Fruit fly (Drosophila melanogaster): ENCODE measurements around the gene side-II.

The side-II gene

DNA sequence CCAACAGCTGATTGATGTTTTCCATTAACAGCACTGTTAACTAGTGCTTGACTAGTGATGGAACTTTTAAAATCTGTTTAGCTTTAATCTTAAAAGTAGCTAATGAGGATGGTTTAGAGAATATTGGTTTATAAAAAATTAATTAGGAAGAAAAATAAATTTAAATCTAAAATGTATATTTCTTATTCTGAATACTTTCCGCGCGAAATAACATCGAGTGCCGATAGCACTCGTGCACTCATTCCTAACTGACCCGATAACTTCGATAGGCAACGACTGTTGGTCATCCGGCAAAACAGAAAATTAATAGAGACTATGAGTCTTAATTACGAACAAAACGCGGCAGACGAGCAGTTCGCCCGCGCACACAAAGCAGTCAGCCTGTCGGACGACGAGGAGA, 37.6 kb upstream of the side-II start, which contains the start of the genes THG and Rnmt (continued):
- peak; percentile 68 for TF ChIP-seq bab2 (GFP tag; optimal IDR thresholded peaks at IDR 0.05)
- peak; percentile 30 for TF ChIP-seq CG9797 (GFP tag; optimal IDR thresholded peaks at IDR 0.05)
- TF ChIP-seq CG1529 (GFP tag; optimal IDR thresholded peaks at IDR 0.05), result peak; percentile 56
- peak; percentile 86 for TF ChIP-seq CG16813 (GFP tag; IDR thresholded peaks at IDR 0.05; ENCODE audit: partially characterized antibody)
- peak; percentile 1 for TF ChIP-seq CG8281 (tag; optimal IDR thresholded peaks at IDR 0.05)
- peak; percentile 87 for TF ChIP-seq Bgb (GFP tag; IDR thresholded peaks at IDR 0.05; ENCODE audit: partially characterized antibody)
- peak; percentile 53; the same call in 2 of the 3 replicates for TF ChIP-seq CG14050 (GFP tag; IDR thresholded peaks at IDR 0.05)
- TF ChIP-seq nom (GFP tag; optimal IDR thresholded peaks at IDR 0.05), result peak; percentile 34
- no peak for TF ChIP-seq CG15479 (GFP tag; optimal IDR thresholded peaks at IDR 0.05)
- TF ChIP-seq CG2120 (GFP tag; optimal IDR thresholded peaks at IDR 0.05), result peak; percentile 90
- no peak for TF ChIP-seq CG9876 (GFP tag; optimal IDR thresholded peaks at IDR 0.05)
- peak; percentile 90 for TF ChIP-seq B-H2 (GFP tag; optimal IDR thresholded peaks at IDR 0.05)
- peak; percentile 9 for TF ChIP-seq cato (GFP tag; optimal IDR thresholded peaks at IDR 0.05; ENCODE audit: borderline replicate concordance)
- no peak for TF ChIP-seq CG4360 (GFP tag; IDR thresholded peaks at IDR 0.05)
- TF ChIP-seq CG31224 (GFP tag; IDR thresholded peaks at IDR 0.05), result peak; percentile 58
- TF ChIP-seq CG12236 (GFP tag; optimal IDR thresholded peaks at IDR 0.05), result no peak
- peak; percentile 14 for TF ChIP-seq eyg (GFP tag; optimal IDR thresholded peaks at IDR 0.05)
- TF ChIP-seq unpg (GFP tag; optimal IDR thresholded peaks at IDR 0.05), result peak; percentile 88
- peak; percentile 86 for TF ChIP-seq grau (tag; optimal IDR thresholded peaks at IDR 0.05)
- TF ChIP-seq Rx (GFP tag; IDR thresholded peaks at IDR 0.05), result peak; percentile 75
- peak; percentile 5 for TF ChIP-seq fu2 (GFP tag; optimal IDR thresholded peaks at IDR 0.05)
- peak; percentile 71 for TF ChIP-seq CG7271 (tag; optimal IDR thresholded peaks at IDR 0.05)
- TF ChIP-seq Dek (tag; optimal IDR thresholded peaks at IDR 0.05), result peak; percentile 73
- peak; percentile 7 for TF ChIP-seq CG10431 (GFP tag; optimal IDR thresholded peaks at IDR 0.05)
- TF ChIP-seq ham (GFP tag; IDR thresholded peaks at IDR 0.05), result peak; percentile 46; the same call in 1 of the 2 replicates
- TF ChIP-seq Dbx (GFP tag; IDR thresholded peaks at IDR 0.05), result peak; percentile 93
- no peak for TF ChIP-seq CG6854 (GFP tag; optimal IDR thresholded peaks at IDR 0.05)
- TF ChIP-seq CG10321 (GFP tag; IDR thresholded peaks at IDR 0.05), result no peak
- peak; percentile 56 for TF ChIP-seq Camta (GFP tag; optimal IDR thresholded peaks at IDR 0.05)
- peak; percentile 71 for TF ChIP-seq Ets97D (GFP tag; optimal IDR thresholded peaks at IDR 0.05)
- TF ChIP-seq CG15073 (GFP tag; optimal IDR thresholded peaks at IDR 0.05), result no peak
- TF ChIP-seq crol (GFP tag; IDR thresholded peaks at IDR 0.05), result peak; percentile 33; the same call in 1 of the 2 replicates
- peak; percentile 79 for TF ChIP-seq twi (tag; optimal IDR thresholded peaks at IDR 0.05)
- peak; percentile 76 for TF ChIP-seq tup (GFP tag; optimal IDR thresholded peaks at IDR 0.05)
- TF ChIP-seq CG4404 (GFP tag; IDR thresholded peaks at IDR 0.05), result peak; percentile 78
- peak; percentile 41 for TF ChIP-seq Usf (GFP tag; optimal IDR thresholded peaks at IDR 0.05)
- TF ChIP-seq ewg (GFP tag; optimal IDR thresholded peaks at IDR 0.05), result peak; percentile 55
- TF ChIP-seq kni (GFP tag; optimal IDR thresholded peaks at IDR 0.05), result no peak
- peak; percentile 91 for TF ChIP-seq Xbp1 (GFP tag; optimal IDR thresholded peaks at IDR 0.05)
- TF ChIP-seq odd (GFP tag; optimal IDR thresholded peaks at IDR 0.05), result peak; percentile 66
- TF ChIP-seq CG17912 (GFP tag; optimal IDR thresholded peaks at IDR 0.05), result peak; percentile 2
- TF ChIP-seq dimm (GFP tag; IDR thresholded peaks at IDR 0.05), result peak; percentile 42; the same call in 1 of the 2 replicates
- no peak for TF ChIP-seq da (GFP tag; optimal IDR thresholded peaks at IDR 0.05)
- TF ChIP-seq amos (GFP tag; IDR thresholded peaks at IDR 0.05; ENCODE audit: partially characterized antibody), result peak; percentile 83
- TF ChIP-seq lab (GFP tag; optimal IDR thresholded peaks at IDR 0.05), result peak; percentile 80
- peak; percentile 58 for TF ChIP-seq trh (GFP tag; optimal IDR thresholded peaks at IDR 0.05)
- TF ChIP-seq CG12104 (GFP tag; optimal IDR thresholded peaks at IDR 0.05), result peak; percentile 63
- peak; percentile 74 for TF ChIP-seq mam (GFP tag; optimal IDR thresholded peaks at IDR 0.05)
- peak; percentile 71 for TF ChIP-seq CG18764 (GFP tag; optimal IDR thresholded peaks at IDR 0.05)
- TF ChIP-seq tx (GFP tag; optimal IDR thresholded peaks at IDR 0.05), result peak; percentile 34
- TF ChIP-seq Ssrp (tag; optimal IDR thresholded peaks at IDR 0.05), result peak; percentile 76

Measured in whole organism, embryonic.